Worm (Caenorhabditis elegans) whole organism, young adult: ENCODE results near the gene grwd-1.

ENCODE experiments used
- B0035.1 ChIP-seq: sonication (generic microtip); optimal IDR thresholded peaks from 2 replicates; lab custom pipeline; 2016; ENCODE audit warnings: missing genetic modification characterization, mild to moderate bottlenecking, missing compliant biosample characterization, missing genotype, missing genetic modification reagents
- B0261.1 ChIP-seq: sonication (generic microtip); optimal IDR thresholded peaks from 2 replicates; lab custom pipeline; 2016; ENCODE audit warnings: mild to moderate bottlenecking, missing genetic modification characterization, moderate library complexity, missing compliant biosample characterization
- C06A6.2 ChIP-seq: fragments of 200-800 bp; sonication (Bioruptor generic); conservative IDR thresholded peaks from 2 replicates; pipeline ENCODE4 v1.3.6; 2022; ENCODE audit warnings: missing genetic modification characterization, missing compliant biosample characterization
- D2030.7 ChIP-seq: fragments of 200-800 bp; sonication (Bioruptor generic); IDR thresholded peaks from 2 replicates; pipeline ENCODE4 v1.3.6; 2022; ENCODE audit warnings: missing genetic modification reagents, missing genetic modification characterization, missing compliant biosample characterization
- F23B12.7 ChIP-seq: sonication (generic microtip); optimal IDR thresholded peaks from 2 replicates; lab custom pipeline; 2017; ENCODE audit warnings: missing genetic modification characterization, mild to moderate bottlenecking, missing compliant biosample characterization, antibody characterized with exemption, moderate library complexity; ENCODE audit not compliant: insufficient read depth
- F37B4.10 ChIP-seq: fragments of 200-800 bp; sonication (Bioruptor generic); IDR thresholded peaks from 2 replicates; pipeline ENCODE4 v1.3.6; 2022; ENCODE audit warnings: missing genetic modification characterization, missing compliant biosample characterization
- F49E8.2 ChIP-seq: sonication (generic microtip); optimal IDR thresholded peaks from 3 replicates; lab custom pipeline; 2017; ENCODE audit warnings: missing genetic modification characterization, mild to moderate bottlenecking, missing compliant biosample characterization, antibody characterized with exemption, moderate library complexity; ENCODE audit not compliant: insufficient read depth
- F52B5.7 ChIP-seq: sonication (generic microtip); optimal IDR thresholded peaks from 2 replicates; lab custom pipeline; 2016; ENCODE audit warnings: mild to moderate bottlenecking, missing genetic modification characterization, missing compliant biosample characterization
- T26A5.8 ChIP-seq: sonication (generic microtip); optimal IDR thresholded peaks from 2 replicates; lab custom pipeline; 2016; ENCODE audit warnings: missing genetic modification characterization, missing compliant biosample characterization
- akir-1 ChIP-seq: fragments of 200-800 bp; sonication (Bioruptor generic); optimal IDR thresholded peaks from 2 replicates; lab custom pipeline; 2018; ENCODE audit warnings: mild to moderate bottlenecking, missing genetic modification characterization, moderate library complexity, missing compliant biosample characterization
- aptf-2 ChIP-seq: fragments of 200-800 bp; sonication (Bioruptor generic); conservative IDR thresholded peaks from 2 replicates; pipeline ENCODE4 v1.3.6; 2022; ENCODE audit warnings: missing genetic modification reagents, missing genetic modification characterization, missing compliant biosample characterization
- athp-1 ChIP-seq: sonication (generic microtip); optimal IDR thresholded peaks from 2 replicates; lab custom pipeline; 2017; ENCODE audit warnings: mild to moderate bottlenecking, missing genetic modification characterization, missing compliant biosample characterization
- attf-6 ChIP-seq: fragments of 200-800 bp; sonication (Bioruptor generic); IDR thresholded peaks from 2 replicates; pipeline ENCODE4 v1.3.6; 2022; ENCODE audit warnings: missing genetic modification reagents, missing genetic modification characterization, missing compliant biosample characterization
- ccch-3 ChIP-seq: fragments of 200-800 bp; sonication (Bioruptor generic); optimal IDR thresholded peaks from 2 replicates; lab custom pipeline; 2018; ENCODE audit warnings: mild to moderate bottlenecking, missing genetic modification characterization, missing compliant biosample characterization
- cebp-2 ChIP-seq: fragments of 200-800 bp; sonication (Bioruptor generic); IDR thresholded peaks from 2 replicates; pipeline ENCODE4 v1.3.6; 2022; ENCODE audit warnings: missing genetic modification characterization, missing compliant biosample characterization
- ceh-100 ChIP-seq: fragments of 200-800 bp; sonication (Bioruptor generic); IDR thresholded peaks from 2 replicates; pipeline ENCODE4 v1.3.6; 2022; ENCODE audit warnings: missing genetic modification reagents, missing genetic modification characterization, missing compliant biosample characterization
- chd-7 ChIP-seq: sonication (generic microtip); optimal IDR thresholded peaks from 2 replicates; lab custom pipeline; 2016; ENCODE audit warnings: mild to moderate bottlenecking, missing genetic modification characterization, moderate library complexity, missing compliant biosample characterization
- die-1 ChIP-seq: sonication (generic microtip); optimal IDR thresholded peaks from 2 replicates; lab custom pipeline; 2016; ENCODE audit warnings: missing genotype, mild to moderate bottlenecking, missing genetic modification characterization, missing compliant biosample characterization
- dox-1 ChIP-seq: fragments of 200-800 bp; sonication (Bioruptor generic); IDR thresholded peaks from 2 replicates; pipeline ENCODE4 v1.3.6; 2022; ENCODE audit warnings: missing genetic modification reagents, missing genetic modification characterization, missing compliant biosample characterization
- dpl-1 ChIP-seq: fragments of 150-350 bp; optimal IDR thresholded peaks from 2 replicates; lab custom pipeline; 2014; ENCODE audit warnings: missing biosample characterization, missing genetic modification reagents, missing genetic modification characterization
- ekl-4 ChIP-seq: fragments of 200-800 bp; sonication (Bioruptor generic); IDR thresholded peaks from 2 replicates; pipeline ENCODE4 v1.3.6; 2022; ENCODE audit warnings: missing genetic modification reagents, missing genetic modification characterization, missing compliant biosample characterization
- him-1 ChIP-seq: sonication (generic microtip); optimal IDR thresholded peaks from 2 replicates; lab custom pipeline; 2016; ENCODE audit warnings: missing genotype, missing genetic modification reagents, missing genetic modification characterization, missing compliant biosample characterization
- hmg-20 ChIP-seq: fragments of 200-800 bp; sonication (Bioruptor generic); IDR thresholded peaks from 2 replicates; pipeline ENCODE4 v1.3.6; 2022; ENCODE audit warnings: missing genetic modification reagents, missing genetic modification characterization, missing compliant biosample characterization
- lag-1 ChIP-seq: fragments of 200-800 bp; sonication (Bioruptor generic); IDR thresholded peaks from 2 replicates; pipeline ENCODE4 v1.3.6; 2022; ENCODE audit warnings: missing genetic modification reagents, missing genetic modification characterization, missing compliant biosample characterization
- let-526 ChIP-seq: fragments of 200-800 bp; sonication (Bioruptor generic); IDR thresholded peaks from 2 replicates; pipeline ENCODE4 v1.3.6; 2022; ENCODE audit warnings: missing genetic modification reagents, missing genetic modification characterization, missing compliant biosample characterization
- lin-35 ChIP-seq, 3 experiments: fragments of 150-350 bp in 2 of 3; sonication (generic microtip) in 1 of 3; optimal IDR thresholded peaks; 2 replicates each; lab custom pipeline; 2014 to 2018; ENCODE audit warnings: missing biosample characterization in 3 of 3, missing genetic modification characterization in 3 of 3, missing genetic modification reagents in 3 of 3
- lir-1 ChIP-seq: fragments of 200-800 bp; sonication (Bioruptor generic); conservative IDR thresholded peaks from 2 replicates; pipeline ENCODE4 v1.3.6; 2022; ENCODE audit warnings: missing genetic modification reagents, missing genetic modification characterization, missing compliant biosample characterization
- lsl-1 ChIP-seq: fragments of 200-800 bp; sonication (Bioruptor generic); optimal IDR thresholded peaks from 2 replicates; lab custom pipeline; 2018; ENCODE audit warnings: mild to moderate bottlenecking, missing genetic modification characterization, moderate library complexity, missing compliant biosample characterization
- lsy-27 ChIP-seq: sonication (generic microtip); optimal IDR thresholded peaks from 2 replicates; lab custom pipeline; 2017; ENCODE audit warnings: missing genetic modification characterization, mild to moderate bottlenecking, missing compliant biosample characterization, antibody characterized with exemption, missing genotype, borderline replicate concordance; ENCODE audit not compliant: insufficient read depth
- madf-3 ChIP-seq: fragments of 200-800 bp; sonication (Bioruptor generic); IDR thresholded peaks from 2 replicates; pipeline ENCODE4 v1.3.6; 2022; ENCODE audit warnings: missing genetic modification reagents, missing genetic modification characterization, missing compliant biosample characterization
- mxl-1 ChIP-seq: sonication (generic microtip); optimal IDR thresholded peaks from 2 replicates; lab custom pipeline; 2016; ENCODE audit warnings: missing genetic modification characterization, missing compliant biosample characterization
- nfya-2 ChIP-seq: fragments of 200-800 bp; sonication (Bioruptor generic); IDR thresholded peaks from 2 replicates; pipeline ENCODE4 v1.3.6; 2022; ENCODE audit warnings: missing genetic modification reagents, missing genetic modification characterization, missing compliant biosample characterization
- nfyb-1 ChIP-seq: fragments of 200-800 bp; sonication (Bioruptor generic); IDR thresholded peaks from 2 replicates; pipeline ENCODE4 v1.3.6; 2022; ENCODE audit warnings: missing genetic modification reagents, missing genetic modification characterization, missing compliant biosample characterization
- nhr-179 ChIP-seq: sonication (generic microtip); optimal IDR thresholded peaks from 2 replicates; lab custom pipeline; 2016; ENCODE audit warnings: mild to moderate bottlenecking, missing genetic modification characterization, missing compliant biosample characterization
- rec-8 ChIP-seq, 2 experiments: sonication (generic microtip); optimal IDR thresholded peaks; 2 replicates each; lab custom pipeline; 2016; ENCODE audit warnings: mild to moderate bottlenecking in 2 of 2, missing genetic modification characterization in 2 of 2, missing genetic modification reagents in 2 of 2, missing genotype in 2 of 2, missing biosample characterization in 1 of 2, missing compliant biosample characterization in 1 of 2, moderate library complexity in 1 of 2
- repo-1 ChIP-seq: sonication (generic microtip); optimal IDR thresholded peaks from 2 replicates; lab custom pipeline; 2017; ENCODE audit warnings: mild to moderate bottlenecking, missing genetic modification characterization, missing compliant biosample characterization
- rpc-1 ChIP-seq, 2 experiments: fragments of 150-350 bp in 1 of 2; sonication (generic microtip) in 1 of 2; optimal IDR thresholded peaks; 2 replicates each; lab custom pipeline; 2014 to 2018; ENCODE audit warnings: missing biosample characterization in 1 of 2, missing genetic modification characterization in 1 of 2, missing genetic modification reagents in 1 of 2, missing genotype in 1 of 2
- snpc-1.3 ChIP-seq: sonication (generic microtip); optimal IDR thresholded peaks from 2 replicates; lab custom pipeline; 2017; ENCODE audit warnings: missing genetic modification characterization, mild to moderate bottlenecking, missing compliant biosample characterization, antibody characterized with exemption, moderate library complexity, missing genotype, missing genetic modification reagents; ENCODE audit not compliant: insufficient read depth
- snpc-3.4 ChIP-seq: sonication (generic microtip); optimal IDR thresholded peaks from 2 replicates; lab custom pipeline; 2017; ENCODE audit warnings: missing genetic modification characterization, mild to moderate bottlenecking, missing compliant biosample characterization, antibody characterized with exemption, moderate library complexity, missing genotype, missing genetic modification reagents
- somi-1 ChIP-seq: fragments of 200-800 bp; sonication (Bioruptor generic); optimal IDR thresholded peaks from 2 replicates; lab custom pipeline; 2018; ENCODE audit warnings: mild to moderate bottlenecking, missing genetic modification characterization, missing compliant biosample characterization
- tlf-1 ChIP-seq: fragments of 200-800 bp; sonication (Bioruptor generic); optimal IDR thresholded peaks from 2 replicates; lab custom pipeline; 2018; ENCODE audit warnings: mild to moderate bottlenecking, missing genetic modification characterization, missing compliant biosample characterization
- unc-130 ChIP-seq: sonication (generic microtip); optimal IDR thresholded peaks from 2 replicates; lab custom pipeline; 2016; ENCODE audit warnings: missing genetic modification reagents, missing genetic modification characterization, missing compliant biosample characterization
- xnd-1 ChIP-seq: sonication (generic microtip); optimal IDR thresholded peaks from 2 replicates; lab custom pipeline; 2016; ENCODE audit warnings: missing genotype, missing genetic modification reagents, missing genetic modification characterization, missing compliant biosample characterization
- zfh-2 ChIP-seq: fragments of 200-800 bp; sonication (Bioruptor generic); conservative IDR thresholded peaks from 2 replicates; pipeline ENCODE4 v1.3.6; 2022; ENCODE audit warnings: missing genetic modification reagents, missing genetic modification characterization, missing compliant biosample characterization
- zim-3 ChIP-seq: sonication (generic microtip); optimal IDR thresholded peaks from 2 replicates; lab custom pipeline; 2017; ENCODE audit warnings: mild to moderate bottlenecking, missing genetic modification characterization, moderate library complexity, missing compliant biosample characterization
- ztf-3 ChIP-seq: fragments of 200-800 bp; sonication (Bioruptor generic); optimal IDR thresholded peaks from 2 replicates; lab custom pipeline; 2018; ENCODE audit warnings: mild to moderate bottlenecking, missing genetic modification characterization, missing compliant biosample characterization
- ztf-6 ChIP-seq: fragments of 200-800 bp; sonication (Bioruptor generic); IDR thresholded peaks from 2 replicates; pipeline ENCODE4 v1.3.6; 2022; ENCODE audit warnings: missing genetic modification reagents, missing genetic modification characterization, missing compliant biosample characterization

grwd-1 gene

ce11 chrIII:5172470-5172869 lies 19.2 kb downstream of the grwd-1 start, which contains the start of gene K10D2.5 (continued):
- TF ChIP-seq rpc-1 (optimal IDR thresholded peaks at IDR 0.05; lab: Kevin White, UChicago) = no peak
- TF ChIP-seq rpc-1 (tag; optimal IDR thresholded peaks at IDR 0.05; lab: Kevin White, UChicago) = no peak
- TF ChIP-seq lsl-1 (GFP tag; lab: Kevin White, UChicago) = peak; percentile 77
- no peak for TF ChIP-seq T26A5.8 (tag; lab: Kevin White, UChicago)
- TF ChIP-seq dox-1 (GFP tag; lab: Robert Waterston, UW) = peak; percentile 99
- TF ChIP-seq attf-6 (GFP tag; lab: Robert Waterston, UW) = peak; percentile 75
- 0 out of 2 replicates have a peak, but pooled peaks have one; percentile 17 for TF ChIP-seq cebp-2 (GFP tag; lab: Robert Waterston, UW)
- peak; percentile 60 for TF ChIP-seq die-1
- TF ChIP-seq lag-1 (GFP tag; lab: Robert Waterston, UW) = 0 out of 2 replicates have a peak, but pooled peaks have one; percentile 24
- TF ChIP-seq hmg-20 = peak; percentile 82
- peak; percentile 84 for TF ChIP-seq somi-1 (GFP tag; lab: Kevin White, UChicago)
- TF ChIP-seq tlf-1 (GFP tag; lab: Kevin White, UChicago) = peak; percentile 81
- TF ChIP-seq F37B4.10 = no peak
- TF ChIP-seq zim-3 (tag; lab: Kevin White, UChicago) = peak; percentile 80
- TF ChIP-seq rec-8 (tag; optimal IDR thresholded peaks at IDR 0.05; lab: Kevin White, UChicago) = peak; percentile 89
- peak; percentile 98 for TF ChIP-seq unc-130 (GFP tag; lab: Kevin White, UChicago)
- peak; percentile 71 for TF ChIP-seq snpc-3.4
- TF ChIP-seq ceh-100 (GFP tag; lab: Robert Waterston, UW) = peak; percentile 99
- peak; percentile 98 for TF ChIP-seq aptf-2 (GFP tag; lab: Robert Waterston, UW)
- TF ChIP-seq nfya-2 = no peak
- peak; percentile 92 for TF ChIP-seq madf-3 (GFP tag; lab: Robert Waterston, UW)
- peak; percentile 68 for TF ChIP-seq F52B5.7 (tag; lab: Kevin White, UChicago)
- TF ChIP-seq snpc-1.3 (tag; lab: Kevin White, UChicago) = peak; percentile 70
- TF ChIP-seq repo-1 (tag; lab: Kevin White, UChicago) = no peak
- peak; percentile 8 for TF ChIP-seq him-1 (tag; lab: Kevin White, UChicago)
- peak; percentile 98 for TF ChIP-seq lir-1 (GFP tag; lab: Robert Waterston, UW)
- TF ChIP-seq ztf-6 (GFP tag; lab: Robert Waterston, UW) = peak; percentile 94
- peak; percentile 31 for TF ChIP-seq B0035.1
- TF ChIP-seq nhr-179 = no peak
- no peak for TF ChIP-seq ztf-3 (GFP tag; lab: Kevin White, UChicago)
- peak; percentile 27 for TF ChIP-seq mxl-1 (tag; lab: Kevin White, UChicago)
- TF ChIP-seq F23B12.7 (tag; lab: Kevin White, UChicago) = peak; percentile 85
- peak in 1 of 3 experiments; percentile 80 for TF ChIP-seq lin-35 (GFP tag; optimal IDR thresholded peaks at IDR 0.05; lab: Kevin White, UChicago)
- peak; percentile 77 for TF ChIP-seq dpl-1
- peak; percentile 95 for TF ChIP-seq ekl-4 (GFP tag; lab: Robert Waterston, UW)
- TF ChIP-seq zfh-2 (GFP tag; lab: Robert Waterston, UW) = peak; percentile 88
- TF ChIP-seq B0261.1 (tag; lab: Kevin White, UChicago) = peak; percentile 11
- TF ChIP-seq akir-1 = peak; percentile 90
- peak; percentile 96 for TF ChIP-seq let-526
- no peak for TF ChIP-seq lsy-27
- 0 out of 2 replicates have a peak, but pooled peaks have one; percentile 50 for TF ChIP-seq C06A6.2 (GFP tag; lab: Robert Waterston, UW)
- peak; percentile 99 for TF ChIP-seq D2030.7 (GFP tag; lab: Robert Waterston, UW)
- TF ChIP-seq F49E8.2 (tag; lab: Kevin White, UChicago) = peak; percentile 90
- peak; percentile 78 for TF ChIP-seq chd-7 (tag; lab: Kevin White, UChicago)
- peak; percentile 94 for TF ChIP-seq nfyb-1 (GFP tag; lab: Robert Waterston, UW)
- TF ChIP-seq xnd-1 (tag; lab: Kevin White, UChicago) = peak; percentile 27
- peak; percentile 96 for TF ChIP-seq athp-1 (tag; lab: Kevin White, UChicago)
- TF ChIP-seq ccch-3 (GFP tag; lab: Kevin White, UChicago) = peak; percentile 95
